Worm (Caenorhabditis elegans) whole organism, L4/young adult: ENCODE results near the gene marc-5.
A peak's percentile ranks its signal among the peaks of the same experiment; 100 is the strongest.

Experiments used
- W03F9.2 ChIP-seq: fragments of 150-350 bp; optimal IDR thresholded peaks from 2 replicates; lab custom pipeline; 2014; ENCODE audit warnings: missing biosample characterization, missing genetic modification characterization
- dao-5 ChIP-seq: sonication (generic microtip); optimal IDR thresholded peaks from 2 replicates; lab custom pipeline; 2016; ENCODE audit warnings: missing genotype, missing genetic modification characterization, moderate library complexity, missing compliant biosample characterization
- him-1 ChIP-seq: sonication (generic microtip); optimal IDR thresholded peaks from 2 replicates; lab custom pipeline; 2016; ENCODE audit warnings: missing genotype, missing genetic modification reagents, missing genetic modification characterization, missing compliant biosample characterization

DNA sequence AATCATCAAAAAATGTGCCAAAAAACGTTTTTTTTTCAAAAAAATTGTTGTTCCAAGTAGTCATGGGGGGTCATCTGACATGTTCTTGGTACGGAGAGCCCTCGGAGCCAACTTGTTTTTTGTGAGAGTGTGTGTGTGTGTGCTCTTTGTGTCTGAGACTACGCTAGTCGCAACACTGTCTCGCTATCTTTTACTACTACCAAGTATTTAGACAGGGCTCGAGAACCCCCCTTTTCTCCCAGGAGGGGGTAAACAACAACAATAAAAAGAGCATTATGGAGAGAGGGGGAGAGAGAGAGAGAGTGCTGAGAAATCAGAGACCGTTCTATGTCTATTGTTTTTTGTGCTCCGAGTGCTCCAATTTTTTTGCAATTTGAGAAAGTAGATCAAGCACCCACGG, 537 bp downstream of the marc-5 start:
- TF ChIP-seq him-1 (tag; lab: Kevin White, UChicago): peak; percentile 12
- no peak for TF ChIP-seq dao-5
- no peak for TF ChIP-seq W03F9.2 (tag; lab: Kevin White, UChicago)
